Fruit fly (Drosophila melanogaster) whole organism, embryonic: ENCODE data around the gene jagn.

Experiments
- Ada2b ChIP-seq: fragments of 200-800 bp; sonication (Bioruptor generic); IDR thresholded peaks from 2 replicates; pipeline ENCODE4 v1.3.6; 2022; ENCODE audit warnings: missing biosample characterization, missing genetic modification characterization
- CG10654 ChIP-seq: fragments of 200-800 bp; sonication (Bioruptor generic); optimal IDR thresholded peaks from 2 replicates; lab custom pipeline; 2016; ENCODE audit warnings: missing biosample characterization, missing genetic modification characterization
- CG12104 ChIP-seq: fragments of 200-800 bp; sonication (Bioruptor generic); optimal IDR thresholded peaks from 3 replicates; lab custom pipeline; 2016; ENCODE audit warnings: missing biosample characterization, missing genetic modification characterization
- CG13287 ChIP-seq: fragments of 200-800 bp; sonication (Bioruptor generic); IDR thresholded peaks from 2 replicates; pipeline ENCODE4 v1.3.6; 2022; ENCODE audit warnings: missing biosample characterization, missing genetic modification characterization; ENCODE audit not compliant: partially characterized antibody
- CG13296 ChIP-seq: fragments of 200-800 bp; sonication (Bioruptor generic); optimal IDR thresholded peaks from 3 replicates; lab custom pipeline; 2018; ENCODE audit warnings: missing biosample characterization, mild to moderate bottlenecking, missing genetic modification characterization
- CG13424 ChIP-seq: fragments of 200-800 bp; sonication (Bioruptor generic); optimal IDR thresholded peaks from 2 replicates; lab custom pipeline; 2019; ENCODE audit warnings: missing biosample characterization, mild to moderate bottlenecking, missing genetic modification characterization, moderate library complexity
- CG17359 ChIP-seq: fragments of 200-800 bp; sonication (Bioruptor generic); optimal IDR thresholded peaks from 3 replicates; lab custom pipeline; 2018; ENCODE audit warnings: missing biosample characterization, mild to moderate bottlenecking, missing genetic modification characterization, moderate library complexity
- CG1832 ChIP-seq: fragments of 200-800 bp; sonication (Bioruptor generic); optimal IDR thresholded peaks from 2 replicates; lab custom pipeline; 2017; ENCODE audit warnings: missing biosample characterization, mild to moderate bottlenecking, missing genetic modification characterization, inconsistent platforms
- CG18599 ChIP-seq: fragments of 200-800 bp; sonication (Bioruptor generic); optimal IDR thresholded peaks from 3 replicates; lab custom pipeline; 2017; ENCODE audit warnings: missing biosample characterization, missing genetic modification characterization, mild to moderate bottlenecking, moderate library complexity, missing genetic modification reagents
- CG30403 ChIP-seq: fragments of 200-800 bp; sonication (Bioruptor generic); optimal IDR thresholded peaks from 3 replicates; lab custom pipeline; 2016; ENCODE audit warnings: missing biosample characterization, missing genetic modification characterization
- CG31224 ChIP-seq: fragments of 200-800 bp; sonication (Bioruptor generic); IDR thresholded peaks from 2 replicates; pipeline ENCODE4 v1.3.6; 2022; ENCODE audit warnings: missing biosample characterization, missing genetic modification characterization
- CG31365 ChIP-seq: fragments of 200-800 bp; sonication (Bioruptor generic); optimal IDR thresholded peaks from 2 replicates; lab custom pipeline; 2018; ENCODE audit warnings: missing biosample characterization, mild to moderate bottlenecking, missing genetic modification characterization
- CG3163 ChIP-seq: fragments of 200-800 bp; sonication (Bioruptor generic); optimal IDR thresholded peaks from 3 replicates; lab custom pipeline; 2016; ENCODE audit warnings: missing biosample characterization, missing genetic modification characterization
- CG32532 ChIP-seq: fragments of 200-800 bp; sonication (Bioruptor generic); IDR thresholded peaks from 2 replicates; pipeline ENCODE4 v1.3.6; 2022; ENCODE audit warnings: missing biosample characterization, missing genetic modification characterization
- CG32772 ChIP-seq: fragments of 200-800 bp; sonication (Bioruptor generic); IDR thresholded peaks from 2 replicates; pipeline ENCODE4 v1.3.6; 2022; ENCODE audit warnings: missing biosample characterization, missing genetic modification characterization
- CG34224 ChIP-seq: fragments of 200-800 bp; sonication (Bioruptor generic); IDR thresholded peaks from 3 replicates; pipeline ENCODE4 v1.3.6; 2022; ENCODE audit warnings: missing biosample characterization, missing genetic modification characterization; ENCODE audit not compliant: partially characterized antibody
- CG4328 ChIP-seq: fragments of 200-800 bp; sonication (Bioruptor generic); optimal IDR thresholded peaks from 3 replicates; lab custom pipeline; 2017; ENCODE audit warnings: missing biosample characterization, missing genetic modification reagents, missing genetic modification characterization
- CG6254 ChIP-seq: fragments of 200-800 bp; sonication (Bioruptor generic); optimal IDR thresholded peaks from 3 replicates; lab custom pipeline; 2017; ENCODE audit warnings: mild to moderate bottlenecking, missing biosample characterization, missing genetic modification reagents, missing genetic modification characterization
- CG6854 ChIP-seq: fragments of 200-800 bp; sonication (Bioruptor generic); optimal IDR thresholded peaks from 3 replicates; lab custom pipeline; 2017; ENCODE audit warnings: missing biosample characterization, mild to moderate bottlenecking, missing genetic modification characterization
- CG7271 ChIP-seq: fragments of 200-800 bp; sonication (Bioruptor generic); optimal IDR thresholded peaks from 2 replicates; lab custom pipeline; 2018; ENCODE audit warnings: missing biosample characterization, mild to moderate bottlenecking, missing genetic modification characterization, moderate library complexity
- CG7556 ChIP-seq: fragments of 200-800 bp; sonication (Bioruptor generic); optimal IDR thresholded peaks from 2 replicates; lab custom pipeline; 2017; ENCODE audit warnings: missing biosample characterization, mild to moderate bottlenecking, missing genetic modification characterization
- CG7745 ChIP-seq: fragments of 200-800 bp; sonication (Bioruptor generic); optimal IDR thresholded peaks from 2 replicates; lab custom pipeline; 2018; ENCODE audit warnings: missing biosample characterization, mild to moderate bottlenecking, missing genetic modification characterization, moderate library complexity
- CrebB ChIP-seq: fragments of 200-800 bp; sonication (Bioruptor generic); optimal IDR thresholded peaks from 3 replicates; lab custom pipeline; 2018; ENCODE audit warnings: missing biosample characterization, mild to moderate bottlenecking, missing genetic modification characterization
- Dek ChIP-seq: fragments of 200-800 bp; sonication (Bioruptor generic); optimal IDR thresholded peaks from 3 replicates; lab custom pipeline; 2019; ENCODE audit warnings: missing biosample characterization, mild to moderate bottlenecking, missing genetic modification characterization, moderate library complexity
- Fer2 ChIP-seq: fragments of 200-800 bp; sonication (Bioruptor generic); optimal IDR thresholded peaks from 2 replicates; lab custom pipeline; 2018; ENCODE audit warnings: missing biosample characterization, mild to moderate bottlenecking, missing genetic modification characterization, moderate library complexity
- Fer3 ChIP-seq: fragments of 200-800 bp; sonication (Bioruptor generic); optimal IDR thresholded peaks from 2 replicates; lab custom pipeline; 2018; ENCODE audit warnings: missing biosample characterization, mild to moderate bottlenecking, missing genetic modification characterization, moderate library complexity
- Gsc ChIP-seq: fragments of 200-800 bp; sonication (Bioruptor generic); IDR thresholded peaks from 2 replicates; pipeline ENCODE4 v1.3.6; 2022; ENCODE audit warnings: missing biosample characterization, missing genetic modification characterization
- H15 ChIP-seq: fragments of 200-800 bp; sonication (Bioruptor generic); IDR thresholded peaks from 3 replicates; pipeline ENCODE4 v1.3.6; 2022; ENCODE audit warnings: missing biosample characterization, missing genetic modification characterization
- HLH54F ChIP-seq: fragments of 200-800 bp; sonication (Bioruptor generic); optimal IDR thresholded peaks from 3 replicates; lab custom pipeline; 2016; ENCODE audit warnings: missing biosample characterization, missing genetic modification characterization
- Jarid2 ChIP-seq: fragments of 200-800 bp; sonication (Bioruptor generic); optimal IDR thresholded peaks from 3 replicates; lab custom pipeline; 2017; ENCODE audit warnings: mild to moderate bottlenecking, missing biosample characterization, missing genetic modification reagents, missing genetic modification characterization
- Max ChIP-seq: fragments of 200-800 bp; sonication (Bioruptor generic); optimal IDR thresholded peaks from 2 replicates; lab custom pipeline; 2016; ENCODE audit warnings: missing biosample characterization, mild to moderate bottlenecking, missing genetic modification characterization
- Rfx ChIP-seq: fragments of 200-800 bp; sonication (Bioruptor generic); IDR thresholded peaks from 2 replicates; pipeline ENCODE4 v1.3.6; 2022; ENCODE audit warnings: missing biosample characterization, missing genetic modification characterization
- Sox100B ChIP-seq: fragments of 200-800 bp; sonication (Bioruptor generic); optimal IDR thresholded peaks from 3 replicates; lab custom pipeline; 2018; ENCODE audit warnings: missing biosample characterization, mild to moderate bottlenecking, missing genetic modification characterization
- Usf ChIP-seq: fragments of 200-800 bp; sonication (Bioruptor generic); optimal IDR thresholded peaks from 2 replicates; lab custom pipeline; 2017; ENCODE audit warnings: missing genotype, missing biosample characterization, missing genetic modification characterization
- gcm2 ChIP-seq: fragments of 200-800 bp; sonication (Bioruptor generic); optimal IDR thresholded peaks from 2 replicates; lab custom pipeline; 2016; ENCODE audit warnings: missing biosample characterization, missing genetic modification characterization
- hb ChIP-seq: fragments of 200-800 bp; sonication (Bioruptor generic); IDR thresholded peaks from 3 replicates; pipeline ENCODE4 v1.3.6; 2022; ENCODE audit warnings: missing biosample characterization, missing genetic modification characterization; ENCODE audit not compliant: partially characterized antibody
- hkb ChIP-seq, 2 experiments: fragments of 200-800 bp in 1 of 2; fragments of >200 bp in 1 of 2; sonication (Bioruptor generic) in 1 of 2; IDR thresholded peaks in 1 of 2; optimal IDR thresholded peaks in 1 of 2; 2 replicates each; pipeline versions ENCODE4 v1.3.6 to Lab custom; 2017 to 2022; ENCODE audit warnings: missing biosample characterization in 1 of 2, missing genetic modification characterization in 1 of 2
- kay ChIP-seq: fragments of 200-800 bp; sonication (Bioruptor generic); optimal IDR thresholded peaks from 2 replicates; lab custom pipeline; 2016; ENCODE audit warnings: missing biosample characterization, missing genetic modification characterization
- kni ChIP-seq: fragments of 200-800 bp; sonication (Bioruptor generic); optimal IDR thresholded peaks from 3 replicates; lab custom pipeline; 2017; ENCODE audit warnings: mild to moderate bottlenecking, missing biosample characterization, missing genetic modification reagents, missing genetic modification characterization
- lbe ChIP-seq: fragments of 200-800 bp; sonication (Bioruptor generic); optimal IDR thresholded peaks from 2 replicates; lab custom pipeline; 2016; ENCODE audit warnings: missing biosample characterization, mild to moderate bottlenecking, missing genetic modification characterization
- mam ChIP-seq: fragments of 200-800 bp; sonication (Bioruptor generic); optimal IDR thresholded peaks from 3 replicates; lab custom pipeline; 2016; ENCODE audit warnings: missing biosample characterization, missing genetic modification characterization
- nerfin-1 ChIP-seq: fragments of 200-800 bp; sonication (Bioruptor generic); optimal IDR thresholded peaks from 3 replicates; lab custom pipeline; 2019; ENCODE audit warnings: missing biosample characterization, mild to moderate bottlenecking, missing genetic modification characterization, moderate library complexity
- nom ChIP-seq: fragments of 200-800 bp; sonication (Bioruptor generic); optimal IDR thresholded peaks from 2 replicates; lab custom pipeline; 2017; ENCODE audit warnings: missing biosample characterization, missing genetic modification characterization, mild to moderate bottlenecking, moderate library complexity, missing genetic modification reagents
- onecut ChIP-seq: fragments of 200-800 bp; sonication (Bioruptor generic); IDR thresholded peaks from 2 replicates; pipeline ENCODE4 v1.3.6; 2022; ENCODE audit warnings: missing biosample characterization, missing genetic modification characterization
- pnt ChIP-seq: fragments of 200-800 bp; sonication (Bioruptor generic); optimal IDR thresholded peaks from 3 replicates; lab custom pipeline; 2016; ENCODE audit warnings: missing biosample characterization, missing genetic modification characterization
- sens-2 ChIP-seq: fragments of 200-800 bp; sonication (Bioruptor generic); IDR thresholded peaks from 2 replicates; pipeline ENCODE4 v1.3.6; 2022; ENCODE audit warnings: missing biosample characterization, missing genetic modification characterization
- usp ChIP-seq: fragments of >200 bp; optimal IDR thresholded peaks from 2 replicates; lab custom pipeline; 2017; ENCODE audit warnings: missing biosample characterization, missing genetic modification characterization
- wdn ChIP-seq: fragments of 200-800 bp; sonication (Bioruptor generic); IDR thresholded peaks from 2 replicates; pipeline ENCODE4 v1.3.6; 2022; ENCODE audit warnings: missing biosample characterization, missing genetic modification characterization
- wek ChIP-seq: fragments of 200-800 bp; sonication (Bioruptor generic); optimal IDR thresholded peaks from 3 replicates; lab custom pipeline; 2018; ENCODE audit warnings: missing biosample characterization, mild to moderate bottlenecking, missing genetic modification characterization, moderate library complexity
- wor ChIP-seq: fragments of 200-800 bp; sonication (Bioruptor generic); IDR thresholded peaks from 2 replicates; pipeline ENCODE4 v1.3.6; 2022; ENCODE audit warnings: missing biosample characterization, missing genetic modification characterization
- zf30C ChIP-seq: fragments of 200-800 bp; sonication (Bioruptor generic); optimal IDR thresholded peaks from 3 replicates; lab custom pipeline; 2018; ENCODE audit warnings: missing biosample characterization, mild to moderate bottlenecking, missing genetic modification characterization

Gene jagn

dm6 chr3R:5746646-5747045 lies 32.5 kb upstream of the jagn start (continued):
- TF ChIP-seq Fer2 (no peak), CG7271 (tag; lab: Kevin White, UChicago) (no peak), CG13296 (GFP tag; lab: Kevin White, UChicago) (peak; percentile 66), CG6854 (GFP tag; lab: Kevin White, UChicago) (peak; percentile 66), CG17359 (tag; lab: Kevin White, UChicago) (peak; percentile 36), lbe (no peak), Max (GFP tag; lab: Kevin White, UChicago) (no peak), CG34224 (GFP tag; lab: Robert Waterston, UW) (no peak), usp (no peak), wor (GFP tag; lab: Robert Waterston, UW) (no peak), HLH54F (GFP tag; lab: Kevin White, UChicago) (no peak), hkb (optimal IDR thresholded peaks at IDR 0.05; lab: Kevin White, UChicago) (no peak), hkb (GFP tag; IDR thresholded peaks at IDR 0.05; lab: Robert Waterston, UW) (no peak), Rfx (GFP tag; lab: Robert Waterston, UW) (peak; percentile 20; the same call in 1 of the 2 replicates), CG1832 (GFP tag; lab: Kevin White, UChicago) (no peak), H15 (GFP tag; lab: Robert Waterston, UW) (no peak), Fer3 (tag; lab: Kevin White, UChicago) (peak; percentile 42), CG10654 (GFP tag; lab: Kevin White, UChicago) (no peak), Dek (tag; lab: Kevin White, UChicago) (peak; percentile 42), pnt (GFP tag; lab: Kevin White, UChicago) (no peak), nom (no peak), wek (GFP tag; lab: Kevin White, UChicago) (peak; percentile 17), wdn (GFP tag; lab: Robert Waterston, UW) (no peak), CG4328 (peak; percentile 44), Ada2b (GFP tag; lab: Robert Waterston, UW) (no peak), sens-2 (GFP tag; lab: Robert Waterston, UW) (no peak), CG6254 (peak; percentile 32), Sox100B (GFP tag; lab: Kevin White, UChicago) (no peak), Gsc (GFP tag; lab: Robert Waterston, UW) (no peak), zf30C (GFP tag; lab: Kevin White, UChicago) (no peak), onecut (GFP tag; lab: Robert Waterston, UW) (no peak), hb (no peak), CG32532 (GFP tag; lab: Robert Waterston, UW) (no peak), CrebB (no peak), CG13287 (no peak), nerfin-1 (tag; lab: Kevin White, UChicago) (no peak), CG3163 (no peak), CG32772 (GFP tag; lab: Robert Waterston, UW) (no peak), CG31224 (no peak), mam (GFP tag; lab: Kevin White, UChicago) (no peak), kay (no peak), CG12104 (GFP tag; lab: Kevin White, UChicago) (peak; percentile 2), Usf (GFP tag; lab: Kevin White, UChicago) (no peak), CG7556 (GFP tag; lab: Kevin White, UChicago) (peak; percentile 44), CG13424 (peak; percentile 4), Jarid2 (GFP tag; lab: Kevin White, UChicago) (no peak), CG18599 (no peak), CG30403 (no peak), CG7745 (tag; lab: Kevin White, UChicago) (no peak), kni (GFP tag; lab: Kevin White, UChicago) (no peak), gcm2 (no peak), CG31365 (tag; lab: Kevin White, UChicago) (no peak)
